Fruit fly (Drosophila melanogaster) whole organism, adult: Measurements from ENCODE around the gene CG14613.

ENCODE experiments used
- CG11617 ChIP-seq: fragments of 200-800 bp; sonication (Bioruptor generic); optimal IDR thresholded peaks from 2 replicates; lab custom pipeline; 2017; ENCODE audit warnings: mild to moderate bottlenecking, missing biosample characterization, missing genetic modification reagents, missing genetic modification characterization
- CG12768 ChIP-seq: fragments of 200-800 bp; sonication (Bioruptor generic); optimal IDR thresholded peaks from 2 replicates; lab custom pipeline; 2017; ENCODE audit warnings: missing biosample characterization, missing genetic modification characterization, mild to moderate bottlenecking, moderate library complexity, missing genetic modification reagents
- CG14711 ChIP-seq: fragments of 200-800 bp; sonication (Bioruptor generic); optimal IDR thresholded peaks from 2 replicates; lab custom pipeline; 2018; ENCODE audit warnings: missing biosample characterization, mild to moderate bottlenecking, missing genetic modification characterization, moderate library complexity
- CG1620 ChIP-seq: fragments of 200-800 bp; sonication (Bioruptor generic); optimal IDR thresholded peaks from 2 replicates; lab custom pipeline; 2016; ENCODE audit warnings: missing biosample characterization, missing genetic modification characterization
- CG33017 ChIP-seq: fragments of 200-800 bp; sonication (Bioruptor generic); optimal IDR thresholded peaks from 2 replicates; lab custom pipeline; 2018; ENCODE audit warnings: missing biosample characterization, mild to moderate bottlenecking, missing genetic modification characterization, moderate library complexity
- CG5204 ChIP-seq: fragments of 200-800 bp; sonication (Bioruptor generic); optimal IDR thresholded peaks from 2 replicates; lab custom pipeline; 2016; ENCODE audit warnings: missing biosample characterization, missing genetic modification characterization
- CG7045 ChIP-seq: fragments of 200-800 bp; sonication (Bioruptor generic); optimal IDR thresholded peaks from 2 replicates; lab custom pipeline; 2017; ENCODE audit warnings: missing biosample characterization, mild to moderate bottlenecking, missing genetic modification characterization
- CG7101 ChIP-seq: fragments of 200-800 bp; sonication (Bioruptor generic); optimal IDR thresholded peaks from 2 replicates; lab custom pipeline; 2018; ENCODE audit warnings: missing biosample characterization, mild to moderate bottlenecking, missing genetic modification characterization, moderate library complexity
- Clk ChIP-seq: fragments of 200-800 bp; sonication (Bioruptor generic); optimal IDR thresholded peaks from 2 replicates; lab custom pipeline; 2017; ENCODE audit warnings: missing biosample characterization, missing genetic modification characterization
- Crg-1 ChIP-seq: fragments of 200-800 bp; sonication (Bioruptor generic); optimal IDR thresholded peaks from 2 replicates; lab custom pipeline; 2016; ENCODE audit warnings: missing biosample characterization, missing genetic modification characterization
- Hr96 ChIP-seq: fragments of 200-800 bp; sonication (Bioruptor generic); optimal IDR thresholded peaks from 2 replicates; lab custom pipeline; 2016; ENCODE audit warnings: missing biosample characterization, missing genetic modification characterization
- Mnt ChIP-seq: fragments of 200-800 bp; sonication (Bioruptor generic); optimal IDR thresholded peaks from 2 replicates; lab custom pipeline; 2016; ENCODE audit warnings: missing biosample characterization, mild to moderate bottlenecking, missing genetic modification characterization
- bab1 ChIP-seq: fragments of 200-800 bp; sonication (Bioruptor generic); optimal IDR thresholded peaks from 3 replicates; lab custom pipeline; 2019; ENCODE audit warnings: missing biosample characterization, mild to moderate bottlenecking, missing genetic modification characterization, moderate library complexity
- cic ChIP-seq: fragments of 200-800 bp; sonication (Bioruptor generic); optimal IDR thresholded peaks from 2 replicates; lab custom pipeline; 2017; ENCODE audit warnings: missing biosample characterization, mild to moderate bottlenecking, missing genetic modification characterization, moderate library complexity
- cnc ChIP-seq, 2 experiments: fragments of >200 bp; optimal IDR thresholded peaks; 2 replicates each; lab custom pipeline; 2017
- kay ChIP-seq: fragments of 200-800 bp; sonication (Bioruptor generic); peaks from one replicate; lab custom pipeline; 2016; ENCODE audit warnings: missing biosample characterization, missing genetic modification characterization, borderline replicate concordance
- ovo ChIP-seq: fragments of 200-800 bp; sonication (Bioruptor generic); optimal IDR thresholded peaks from 2 replicates; lab custom pipeline; 2016; ENCODE audit warnings: missing biosample characterization, missing genetic modification characterization
- pad ChIP-seq: fragments of 200-800 bp; sonication (Bioruptor generic); optimal IDR thresholded peaks from 3 replicates; lab custom pipeline; 2017; ENCODE audit warnings: missing biosample characterization, missing genetic modification characterization, mild to moderate bottlenecking, moderate library complexity, missing genetic modification reagents
- tj ChIP-seq: fragments of 200-800 bp; sonication (Bioruptor generic); optimal IDR thresholded peaks from 3 replicates; lab custom pipeline; 2017; ENCODE audit warnings: missing biosample characterization, mild to moderate bottlenecking, missing genetic modification characterization, moderate library complexity
- toe ChIP-seq: fragments of 200-800 bp; sonication (Bioruptor generic); optimal IDR thresholded peaks from 2 replicates; lab custom pipeline; 2016; ENCODE audit warnings: missing biosample characterization, missing genetic modification characterization

CG14613 gene

DNA sequence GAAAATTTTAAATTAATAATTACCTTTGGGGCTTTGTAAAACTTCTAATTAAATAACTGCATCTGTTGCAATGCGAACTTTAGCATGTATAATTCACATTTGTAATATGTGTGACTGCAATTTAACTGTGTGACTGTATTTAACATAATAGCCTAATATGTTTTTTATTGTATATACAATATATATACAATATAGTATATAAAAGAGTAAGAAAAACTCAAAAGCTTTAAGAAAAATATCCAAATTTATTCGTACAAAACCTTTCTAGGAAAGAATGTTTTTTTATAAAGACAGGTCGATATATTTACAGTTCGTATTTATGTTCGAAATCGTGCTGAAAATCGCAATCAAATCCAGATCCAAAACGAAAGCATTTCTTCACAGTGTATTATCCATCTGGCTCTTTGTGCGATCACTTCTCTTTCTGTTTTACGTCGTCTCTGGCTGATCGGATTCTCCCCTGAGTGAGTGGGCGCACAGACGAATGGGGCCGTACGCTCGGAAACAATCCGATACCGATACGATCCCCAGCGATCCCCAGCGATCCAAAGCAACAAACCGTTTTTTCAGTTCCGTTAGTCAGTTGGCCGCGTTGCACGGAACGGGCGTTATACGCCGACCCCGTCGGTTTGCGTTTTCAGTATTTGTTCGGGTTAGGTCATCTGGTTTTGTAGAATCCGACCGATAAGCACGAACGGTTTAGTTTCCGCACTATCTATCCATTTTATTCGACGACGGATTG, 19.4 kb upstream of the CG14613 start:
- TF ChIP-seq CG7101 (tag; lab: Kevin White, UChicago) = peak; percentile 52
- TF ChIP-seq CG7045 (GFP tag; lab: Kevin White, UChicago) = peak; percentile 16
- no peak for TF ChIP-seq CG14711 (tag; lab: Kevin White, UChicago)
- peak; percentile 64 for TF ChIP-seq tj (GFP tag; lab: Kevin White, UChicago)
- no peak for TF ChIP-seq CG5204 (GFP tag; lab: Kevin White, UChicago)
- TF ChIP-seq Hr96 (GFP tag; lab: Kevin White, UChicago) = no peak
- peak; percentile 92 for TF ChIP-seq ovo (GFP tag; lab: Kevin White, UChicago)
- TF ChIP-seq Clk (GFP tag; lab: Kevin White, UChicago) = no peak
- no peak for TF ChIP-seq cnc (optimal IDR thresholded peaks at IDR 0.05; lab: Kevin White, UChicago)
- peak; percentile 90 for TF ChIP-seq CG11617 (GFP tag; lab: Kevin White, UChicago)
- no peak for TF ChIP-seq kay (GFP tag; lab: Kevin White, UChicago)
- peak; percentile 12 for TF ChIP-seq cic (GFP tag; lab: Kevin White, UChicago)
- TF ChIP-seq Crg-1 = no peak
- TF ChIP-seq Mnt (GFP tag; lab: Kevin White, UChicago) = peak; percentile 6
- peak; percentile 66 for TF ChIP-seq pad (GFP tag; lab: Kevin White, UChicago)
- peak; percentile 44 for TF ChIP-seq bab1 (GFP tag; lab: Kevin White, UChicago)
- TF ChIP-seq CG12768 (GFP tag; lab: Kevin White, UChicago) = peak; percentile 5
- TF ChIP-seq toe = peak; percentile 19
- TF ChIP-seq CG33017 (tag; lab: Kevin White, UChicago) = peak; percentile 21
- no peak for TF ChIP-seq CG1620

DNA sequence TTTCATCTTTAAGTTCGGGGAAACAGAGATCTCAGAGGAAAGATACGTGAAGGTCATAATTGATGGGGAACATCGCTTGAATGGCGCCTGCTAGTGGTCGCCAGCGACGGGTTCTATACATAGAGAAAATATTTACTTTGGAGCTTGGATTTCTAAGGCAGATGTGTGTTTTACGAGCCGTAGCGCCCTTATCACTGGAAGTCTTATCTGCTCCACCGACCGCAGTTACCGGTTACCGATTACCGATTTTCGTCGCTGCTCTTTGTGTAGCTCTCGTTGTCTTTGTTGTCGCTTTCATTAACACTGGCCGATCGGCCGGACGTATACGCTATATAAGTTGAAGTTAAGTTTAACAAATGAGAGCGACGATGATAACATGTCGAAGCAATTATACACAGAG, 18.8 kb upstream of the CG14613 start:
- TF ChIP-seq bab1 (GFP tag; lab: Kevin White, UChicago) (no peak), CG11617 (GFP tag; lab: Kevin White, UChicago) (no peak), cic (GFP tag; lab: Kevin White, UChicago) (peak; percentile 72)

DNA sequence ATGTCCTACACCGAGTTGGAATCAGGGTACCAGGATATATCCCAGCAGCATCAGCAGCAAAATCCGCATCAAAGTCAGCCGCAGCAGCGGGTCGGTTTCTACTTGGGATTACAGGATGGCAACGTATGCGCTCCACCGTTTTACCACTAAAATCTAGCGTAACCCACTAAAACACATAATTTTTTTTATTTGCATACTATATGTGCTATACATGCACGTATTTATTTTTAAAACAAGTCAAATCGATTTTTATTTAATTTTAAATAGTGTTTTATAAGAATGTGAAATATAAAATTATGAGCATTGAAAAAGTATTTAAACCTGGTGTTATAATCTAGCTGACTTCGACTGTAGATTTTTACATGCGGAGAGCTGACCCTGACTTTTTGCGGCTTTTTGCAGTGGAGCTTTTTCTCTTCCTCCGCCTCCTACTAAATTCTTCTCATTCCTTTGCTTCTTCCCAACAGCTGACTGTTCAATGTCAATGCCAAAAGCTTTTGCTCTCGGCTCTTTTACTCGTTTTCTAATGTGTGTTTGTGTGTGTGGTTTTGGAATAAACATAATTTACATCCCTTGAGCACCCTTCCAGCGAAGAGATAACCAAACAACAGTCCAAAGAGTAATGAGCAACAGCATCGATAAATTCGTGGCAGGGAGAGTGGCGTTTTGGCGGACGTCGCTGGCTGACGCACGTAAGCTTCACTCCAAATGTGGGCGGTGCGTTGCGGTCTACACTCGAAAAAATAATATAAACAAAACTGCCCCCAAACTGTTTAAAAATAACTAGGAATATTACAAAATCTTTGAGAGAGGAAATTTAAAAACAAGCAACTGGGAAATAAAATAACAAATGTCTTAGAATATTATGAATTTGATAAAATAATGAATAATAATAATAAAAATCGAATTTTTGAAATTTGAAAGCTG, 16.1 kb upstream of the CG14613 start:
- TF ChIP-seq tj (GFP tag; lab: Kevin White, UChicago) (peak; percentile 27), CG14711 (tag; lab: Kevin White, UChicago) (peak; percentile 38), cic (GFP tag; lab: Kevin White, UChicago) (peak; percentile 11), Crg-1 (no peak), CG7101 (tag; lab: Kevin White, UChicago) (peak; percentile 9), kay (GFP tag; lab: Kevin White, UChicago) (peak; percentile 89)

DNA sequence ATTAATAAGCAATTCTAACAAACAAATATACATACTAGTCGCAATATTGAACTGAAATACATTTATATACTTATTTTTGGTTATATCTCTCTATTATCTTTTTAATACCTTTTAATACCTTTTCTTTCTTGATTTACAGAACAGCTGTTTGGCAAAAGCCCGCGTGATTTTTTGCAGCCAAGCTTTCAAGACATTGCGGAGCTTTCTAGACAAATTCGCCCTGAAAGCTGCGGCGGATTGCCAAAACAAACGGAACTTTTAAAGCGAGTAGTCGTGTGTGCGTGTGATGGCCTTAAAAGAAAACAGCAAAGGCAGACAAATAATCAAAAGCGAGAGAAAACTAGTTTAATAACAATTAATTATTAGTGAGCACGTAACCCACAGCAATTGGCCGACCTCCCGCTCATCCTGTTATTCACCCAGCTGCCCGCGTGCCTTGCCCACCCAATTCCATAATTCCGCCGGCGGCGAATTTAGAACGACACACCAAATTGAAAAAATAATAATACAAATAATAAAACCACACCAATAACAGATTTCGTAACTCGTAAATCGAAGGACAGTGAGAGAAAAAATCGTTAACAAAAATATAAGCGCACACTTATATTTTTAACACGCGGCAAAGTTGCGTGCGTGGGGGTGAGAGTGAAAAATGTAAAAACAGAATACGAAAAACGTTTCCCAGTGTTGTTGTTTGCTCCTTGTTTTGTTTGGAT, 15.3 kb upstream of the CG14613 start:
- TF ChIP-seq bab1 (GFP tag; lab: Kevin White, UChicago) (peak; percentile 80), pad (GFP tag; lab: Kevin White, UChicago) (no peak), kay (GFP tag; lab: Kevin White, UChicago) (peak; percentile 6), tj (GFP tag; lab: Kevin White, UChicago) (peak; percentile 65)

DNA sequence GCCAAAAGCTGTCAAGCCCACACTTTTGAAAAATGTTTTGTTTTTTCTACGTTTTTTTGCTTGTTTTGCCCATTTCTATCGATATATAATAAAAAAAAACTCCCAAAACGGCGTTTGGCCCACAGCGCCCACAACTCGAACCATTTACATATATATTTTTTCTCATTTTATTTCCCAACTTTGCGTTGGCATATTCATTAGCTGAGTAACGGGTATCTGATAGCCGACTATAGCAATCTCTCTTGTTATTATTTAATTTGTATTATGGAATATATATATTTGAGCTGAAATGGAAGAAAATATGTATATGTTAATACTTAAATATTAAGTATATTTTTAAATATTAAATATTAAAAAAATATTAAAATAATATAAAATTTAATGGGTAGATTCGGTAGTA, 14.7 kb upstream of the CG14613 start:
- TF ChIP-seq kay (GFP tag; lab: Kevin White, UChicago) (peak; percentile 58), Mnt (GFP tag; lab: Kevin White, UChicago) (no peak)

DNA sequence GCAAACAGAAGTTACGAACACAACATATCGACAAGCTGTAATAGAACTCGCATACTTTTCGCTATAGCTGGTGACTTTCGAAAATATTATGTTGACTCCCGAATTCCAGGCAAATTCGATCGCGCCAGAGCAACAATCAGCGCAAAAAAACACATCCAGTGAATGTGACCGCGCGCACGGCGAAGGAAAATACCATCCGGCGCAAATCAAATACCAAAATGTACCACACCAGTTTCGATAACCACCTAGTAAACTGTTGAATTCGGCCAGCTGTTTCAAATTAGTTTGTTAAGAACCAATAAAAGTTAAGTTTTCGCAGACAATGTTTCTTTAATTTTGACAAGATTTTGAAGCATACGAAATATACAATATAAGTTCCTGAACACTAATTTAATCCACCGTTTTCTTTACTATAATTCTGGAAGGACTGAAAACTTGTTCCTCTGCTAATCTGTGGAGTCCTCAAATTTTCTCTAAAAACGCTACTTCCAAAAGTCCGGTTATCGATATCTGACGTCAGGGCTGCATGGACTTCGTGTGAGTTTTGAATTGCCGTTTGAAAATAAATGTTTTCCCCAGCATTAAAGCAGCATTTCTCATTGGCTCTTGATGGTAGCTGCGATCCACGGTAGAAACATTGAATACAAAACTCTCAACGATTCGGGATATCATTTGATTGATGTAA, 10.2 kb upstream of the CG14613 start, which contains the start of the genes Cp110 and CG12576:
TSS of gene Cp110 (plus strand) at position 223 of the 685 bp plus-strand sequence.
TSS of gene CG12576 (minus strand) at position 498 of the 685 bp plus-strand sequence.
- TF ChIP-seq Crg-1 (peak; percentile 10), cnc (optimal IDR thresholded peaks at IDR 0.05; lab: Kevin White, UChicago) (no peak)
